Fruit fly (Drosophila melanogaster) S2 (cell line): ENCODE results near the gene CG42445.

Source experiments
- CG8478 ChIP-seq: fragments of >200 bp; optimal IDR thresholded peaks from 2 replicates; lab custom pipeline; 2018
- CTCF ChIP-seq, 2 experiments: fragments of >200 bp; optimal IDR thresholded peaks; 2 replicates each; lab custom pipeline; 2018

DNA sequence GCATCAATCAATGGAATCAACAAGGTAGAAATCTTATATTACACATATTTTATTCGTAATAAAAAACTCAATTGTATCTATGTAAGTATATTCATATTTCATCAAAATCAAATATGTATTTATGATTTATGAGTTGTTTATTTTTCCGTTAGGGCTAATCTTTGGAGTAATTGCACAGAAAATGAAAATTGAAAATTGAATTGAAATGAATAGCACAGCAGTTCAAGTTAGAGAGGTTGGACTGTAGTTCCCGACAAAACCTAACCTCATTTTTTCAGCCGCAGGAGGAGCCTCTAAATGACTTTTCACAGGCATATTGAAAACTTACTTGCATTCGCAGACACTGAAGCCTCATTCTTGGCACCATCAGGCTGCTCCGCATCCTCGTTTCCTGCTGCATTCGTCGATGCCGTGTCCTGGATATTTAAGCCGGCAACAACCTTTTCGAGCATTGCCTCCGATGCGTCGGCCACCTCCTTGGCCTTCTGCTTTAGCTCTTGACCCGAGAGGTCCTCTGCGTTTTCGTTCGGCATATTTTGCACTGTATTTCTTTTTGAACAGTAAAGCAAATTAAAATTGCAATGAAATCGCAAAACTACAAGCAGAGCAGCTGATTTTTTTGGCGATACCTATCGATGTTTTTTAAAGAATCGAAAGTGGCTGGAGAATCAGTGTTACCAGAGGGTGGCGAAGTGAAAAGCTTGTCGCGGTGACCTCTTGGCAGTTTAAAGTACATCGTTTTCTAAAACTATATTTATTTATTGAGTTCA lies 19.3 kb upstream of the CG42445 start, which contains the start of gene Nmt:
- no peak for TF ChIP-seq CG8478 (lab: Kevin White, UChicago)
- no peak for TF ChIP-seq CTCF (optimal IDR thresholded peaks at IDR 0.05; lab: Kevin White, UChicago)
